Worm (Caenorhabditis elegans) whole organism, L3 larva: ENCODE data around the gene igdb-1.

ENCODE experiments used
- elt-3 ChIP-seq, 3 experiments: fragments of 150-350 bp in 1 of 3; sonication (generic microtip) in 2 of 3; optimal IDR thresholded peaks; 2 replicates in 2 of 3; 4 replicates in 1 of 3; lab custom pipeline; 2014 to 2017; ENCODE audit warnings: missing biosample characterization in 3 of 3, missing genetic modification characterization in 3 of 3
- nhr-76 ChIP-seq: fragments of 150-350 bp; sonication (generic microtip); optimal IDR thresholded peaks from 5 replicates; lab custom pipeline; 2014; ENCODE audit warnings: missing biosample characterization, missing genetic modification characterization
- zag-1 ChIP-seq: fragments of 150-350 bp; optimal IDR thresholded peaks from 2 replicates; lab custom pipeline; 2014; ENCODE audit warnings: missing biosample characterization, missing genetic modification characterization
- ztf-4 ChIP-seq: fragments of 150-350 bp; optimal IDR thresholded peaks from 2 replicates; lab custom pipeline; 2014; ENCODE audit warnings: missing biosample characterization, missing genetic modification characterization

DNA sequence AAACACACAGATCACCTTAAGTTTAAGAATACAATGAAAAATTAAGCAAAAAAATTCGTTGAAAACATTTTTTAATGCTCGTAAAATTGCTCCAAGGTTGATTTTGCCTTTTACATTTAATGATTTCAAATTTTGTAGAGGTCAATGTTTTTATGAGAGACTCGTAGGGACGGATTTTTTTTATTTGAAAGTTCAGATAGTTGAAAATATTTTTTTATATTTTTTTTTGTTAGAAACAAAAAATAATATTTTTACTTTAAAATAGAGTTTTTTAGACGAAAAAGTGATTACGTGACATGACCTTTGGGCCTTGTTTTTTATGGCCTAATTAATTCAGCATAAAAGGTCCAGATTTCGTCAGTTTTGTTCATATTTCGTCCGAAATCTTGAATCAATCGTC lies 24.1 kb upstream of the igdb-1 start, which contains the start of gene smz-1:
- TF ChIP-seq elt-3 (tag; optimal IDR thresholded peaks at IDR 0.05; lab: Kevin White, UChicago) (no peak), nhr-76 (tag; lab: Kevin White, UChicago) (no peak), ztf-4 (tag; lab: Kevin White, UChicago) (no peak), zag-1 (tag; lab: Kevin White, UChicago) (no peak)
